Fruit fly (Drosophila melanogaster) whole organism, embryonic: Measurements from ENCODE around the gene unc-119.

Experiments used
- B-H2 ChIP-seq: fragments of 200-800 bp; sonication (Bioruptor generic); optimal IDR thresholded peaks from 2 replicates; lab custom pipeline; 2018; ENCODE audit warnings: missing biosample characterization, mild to moderate bottlenecking, missing genetic modification characterization
- CG11085 ChIP-seq: fragments of 200-800 bp; sonication (Bioruptor generic); IDR thresholded peaks from 2 replicates; pipeline ENCODE4 v1.3.6; 2022; ENCODE audit warnings: missing biosample characterization, missing genetic modification characterization
- CG1233 ChIP-seq: fragments of 200-800 bp; sonication (Bioruptor generic); optimal IDR thresholded peaks from 4 replicates; lab custom pipeline; 2018; ENCODE audit warnings: missing biosample characterization, mild to moderate bottlenecking, missing genetic modification characterization
- CG13123 ChIP-seq: fragments of 200-800 bp; sonication (Bioruptor generic); optimal IDR thresholded peaks from 2 replicates; lab custom pipeline; 2016; ENCODE audit warnings: missing biosample characterization, missing genetic modification characterization
- CG14014 ChIP-seq: fragments of 200-800 bp; sonication (Bioruptor generic); IDR thresholded peaks from 2 replicates; pipeline ENCODE4 v1.3.6; 2022; ENCODE audit warnings: missing biosample characterization, missing genetic modification characterization
- CG1529 ChIP-seq: fragments of 200-800 bp; sonication (Bioruptor generic); optimal IDR thresholded peaks from 3 replicates; lab custom pipeline; 2018; ENCODE audit warnings: missing biosample characterization, missing genetic modification characterization
- CG15479 ChIP-seq: fragments of 200-800 bp; sonication (Bioruptor generic); optimal IDR thresholded peaks from 3 replicates; lab custom pipeline; 2019; ENCODE audit warnings: missing biosample characterization, mild to moderate bottlenecking, missing genetic modification characterization, moderate library complexity
- CG17361 ChIP-seq: fragments of 200-800 bp; sonication (Bioruptor generic); IDR thresholded peaks from 3 replicates; pipeline ENCODE4 v1.3.6; 2022; ENCODE audit warnings: missing biosample characterization, missing genetic modification characterization
- CG18619 ChIP-seq: fragments of 200-800 bp; sonication (Bioruptor generic); optimal IDR thresholded peaks from 3 replicates; lab custom pipeline; 2017; ENCODE audit warnings: missing biosample characterization, mild to moderate bottlenecking, missing genetic modification characterization
- CG2116 ChIP-seq: fragments of 200-800 bp; sonication (Bioruptor generic); optimal IDR thresholded peaks from 3 replicates; lab custom pipeline; 2018; ENCODE audit warnings: missing biosample characterization, mild to moderate bottlenecking, missing genetic modification characterization
- CG30020 ChIP-seq: fragments of 200-800 bp; optimal IDR thresholded peaks from 2 replicates; lab custom pipeline; 2019; ENCODE audit warnings: missing biosample characterization, mild to moderate bottlenecking, missing genetic modification characterization, moderate library complexity
- CG32532 ChIP-seq: fragments of 200-800 bp; sonication (Bioruptor generic); IDR thresholded peaks from 2 replicates; pipeline ENCODE4 v1.3.6; 2022; ENCODE audit warnings: missing biosample characterization, missing genetic modification characterization
- CG32767 ChIP-seq: fragments of 200-800 bp; sonication (Bioruptor generic); IDR thresholded peaks from 2 replicates; pipeline ENCODE4 v1.3.6; 2022; ENCODE audit warnings: missing biosample characterization, missing genetic modification characterization
- CG4707 ChIP-seq: fragments of 200-800 bp; sonication (Bioruptor generic); optimal IDR thresholded peaks from 2 replicates; lab custom pipeline; 2018; ENCODE audit warnings: missing biosample characterization, mild to moderate bottlenecking, missing genetic modification characterization, moderate library complexity
- CG6272 ChIP-seq: fragments of 200-800 bp; sonication (Bioruptor generic); IDR thresholded peaks from 2 replicates; pipeline ENCODE4 v1.3.6; 2022; ENCODE audit warnings: missing biosample characterization, missing genetic modification characterization
- CG7556 ChIP-seq: fragments of 200-800 bp; sonication (Bioruptor generic); optimal IDR thresholded peaks from 2 replicates; lab custom pipeline; 2017; ENCODE audit warnings: missing biosample characterization, mild to moderate bottlenecking, missing genetic modification characterization
- CG7786 ChIP-seq: fragments of 200-800 bp; sonication (Bioruptor generic); optimal IDR thresholded peaks from 2 replicates; lab custom pipeline; 2016; ENCODE audit warnings: missing biosample characterization, missing genetic modification characterization
- CG8281 ChIP-seq: fragments of 200-800 bp; sonication (Bioruptor generic); optimal IDR thresholded peaks from 2 replicates; lab custom pipeline; 2018; ENCODE audit warnings: missing biosample characterization, mild to moderate bottlenecking, missing genetic modification characterization, moderate library complexity
- CG8290 ChIP-seq, 3 experiments: fragments of 200-800 bp; sonication (Bioruptor generic); optimal IDR thresholded peaks; 2 replicates each; lab custom pipeline; 2016 to 2019; ENCODE audit warnings: missing biosample characterization in 3 of 3, missing genetic modification characterization in 3 of 3, mild to moderate bottlenecking in 2 of 3, moderate library complexity in 1 of 3
- CG8388 ChIP-seq: fragments of 200-800 bp; sonication (Bioruptor generic); optimal IDR thresholded peaks from 2 replicates; lab custom pipeline; 2019; ENCODE audit warnings: missing biosample characterization, mild to moderate bottlenecking, missing genetic modification characterization, moderate library complexity
- CG8924 ChIP-seq: fragments of 200-800 bp; optimal IDR thresholded peaks from 3 replicates; lab custom pipeline; 2019; ENCODE audit warnings: missing biosample characterization, mild to moderate bottlenecking, missing genetic modification characterization, moderate library complexity
- CG9215 ChIP-seq: fragments of 200-800 bp; sonication (Bioruptor generic); IDR thresholded peaks from 2 replicates; pipeline ENCODE4 v1.3.6; 2022; ENCODE audit warnings: missing biosample characterization, missing genetic modification characterization
- CG9817 ChIP-seq: fragments of 200-800 bp; sonication (Bioruptor generic); optimal IDR thresholded peaks from 2 replicates; lab custom pipeline; 2018; ENCODE audit warnings: missing biosample characterization, mild to moderate bottlenecking, missing genetic modification characterization, moderate library complexity
- Ets97D ChIP-seq: fragments of 200-800 bp; sonication (Bioruptor generic); optimal IDR thresholded peaks from 3 replicates; lab custom pipeline; 2016; ENCODE audit warnings: missing biosample characterization, missing genetic modification characterization
- Lhr ChIP-seq: fragments of 200-800 bp; sonication (Bioruptor generic); optimal IDR thresholded peaks from 3 replicates; lab custom pipeline; 2017; ENCODE audit warnings: mild to moderate bottlenecking, missing biosample characterization, missing genetic modification reagents, missing genetic modification characterization
- MTF-1 ChIP-seq: fragments of 200-800 bp; sonication (Bioruptor generic); optimal IDR thresholded peaks from 2 replicates; lab custom pipeline; 2018; ENCODE audit warnings: missing biosample characterization, mild to moderate bottlenecking, missing genetic modification characterization, borderline replicate concordance
- Med ChIP-seq: fragments of 200-800 bp; sonication (Bioruptor generic); peaks from one replicate; lab custom pipeline; 2016; ENCODE audit warnings: missing biosample characterization, missing genetic modification characterization, mild to moderate bottlenecking, inconsistent platforms, moderate library complexity
- Mrtf ChIP-seq: fragments of 200-800 bp; sonication (Bioruptor generic); IDR thresholded peaks from 3 replicates; pipeline ENCODE4 v1.3.6; 2022; ENCODE audit warnings: missing biosample characterization, missing genetic modification characterization
- Six4 ChIP-seq: fragments of 200-800 bp; sonication (Bioruptor generic); optimal IDR thresholded peaks from 2 replicates; lab custom pipeline; 2016; ENCODE audit warnings: missing biosample characterization, missing genetic modification characterization
- Sry-δ ChIP-seq: fragments of 200-800 bp; sonication (Bioruptor generic); optimal IDR thresholded peaks from 2 replicates; lab custom pipeline; 2016; ENCODE audit warnings: missing biosample characterization, missing genetic modification characterization
- TFAM ChIP-seq: fragments of 200-800 bp; sonication (Bioruptor generic); optimal IDR thresholded peaks from 2 replicates; lab custom pipeline; 2017; ENCODE audit warnings: missing biosample characterization, missing genetic modification characterization, inconsistent platforms
- YL-1 ChIP-seq: fragments of 200-800 bp; sonication (Bioruptor generic); optimal IDR thresholded peaks from 3 replicates; lab custom pipeline; 2017; ENCODE audit warnings: missing biosample characterization, mild to moderate bottlenecking, missing genetic modification characterization
- az2 ChIP-seq: fragments of 200-800 bp; sonication (Bioruptor generic); optimal IDR thresholded peaks from 3 replicates; lab custom pipeline; 2016; ENCODE audit warnings: missing biosample characterization, missing genetic modification characterization
- chn ChIP-seq: fragments of 200-800 bp; sonication (Bioruptor generic); optimal IDR thresholded peaks from 2 replicates; lab custom pipeline; 2016; ENCODE audit warnings: missing biosample characterization, missing genetic modification characterization
- dmrt99B ChIP-seq: fragments of 200-800 bp; sonication (Bioruptor generic); optimal IDR thresholded peaks from 2 replicates; lab custom pipeline; 2018; ENCODE audit warnings: missing biosample characterization, mild to moderate bottlenecking, missing genetic modification characterization, moderate library complexity
- dpn ChIP-seq, 2 experiments: fragments of 200-800 bp; sonication (Bioruptor generic); optimal IDR thresholded peaks; 3 replicates each; lab custom pipeline; 2016; ENCODE audit warnings: missing biosample characterization in 2 of 2, missing genetic modification characterization in 2 of 2
- fu2 ChIP-seq: fragments of 200-800 bp; sonication (Bioruptor generic); optimal IDR thresholded peaks from 2 replicates; lab custom pipeline; 2016; ENCODE audit warnings: missing biosample characterization, missing genetic modification characterization
- grau ChIP-seq: fragments of 200-800 bp; optimal IDR thresholded peaks from 3 replicates; lab custom pipeline; 2019; ENCODE audit warnings: missing biosample characterization, mild to moderate bottlenecking, missing genetic modification characterization, moderate library complexity
- hkb ChIP-seq, 2 experiments: fragments of 200-800 bp in 1 of 2; fragments of >200 bp in 1 of 2; sonication (Bioruptor generic) in 1 of 2; IDR thresholded peaks in 1 of 2; optimal IDR thresholded peaks in 1 of 2; 2 replicates each; pipeline versions ENCODE4 v1.3.6 to Lab custom; 2017 to 2022; ENCODE audit warnings: missing biosample characterization in 1 of 2, missing genetic modification characterization in 1 of 2
- jigr1 ChIP-seq: fragments of 200-800 bp; sonication (Bioruptor generic); IDR thresholded peaks from 3 replicates; pipeline ENCODE4 v1.3.6; 2022; ENCODE audit warnings: missing biosample characterization, missing genetic modification characterization
- jing ChIP-seq: fragments of 200-800 bp; sonication (Bioruptor generic); optimal IDR thresholded peaks from 2 replicates; lab custom pipeline; 2018; ENCODE audit warnings: missing biosample characterization, mild to moderate bottlenecking, missing genetic modification characterization
- mam ChIP-seq: fragments of 200-800 bp; sonication (Bioruptor generic); optimal IDR thresholded peaks from 3 replicates; lab custom pipeline; 2016; ENCODE audit warnings: missing biosample characterization, missing genetic modification characterization
- odd ChIP-seq: fragments of 200-800 bp; sonication (Bioruptor generic); optimal IDR thresholded peaks from 2 replicates; lab custom pipeline; 2017; ENCODE audit warnings: missing biosample characterization, mild to moderate bottlenecking, missing genetic modification characterization
- onecut ChIP-seq: fragments of 200-800 bp; sonication (Bioruptor generic); IDR thresholded peaks from 2 replicates; pipeline ENCODE4 v1.3.6; 2022; ENCODE audit warnings: missing biosample characterization, missing genetic modification characterization
- tap ChIP-seq: fragments of 200-800 bp; optimal IDR thresholded peaks from 3 replicates; lab custom pipeline; 2019; ENCODE audit warnings: missing biosample characterization, mild to moderate bottlenecking, missing genetic modification characterization, moderate library complexity
- tx ChIP-seq: fragments of 200-800 bp; sonication (Bioruptor generic); optimal IDR thresholded peaks from 2 replicates; lab custom pipeline; 2016; ENCODE audit warnings: missing biosample characterization, missing genetic modification characterization
- vnd ChIP-seq: fragments of 200-800 bp; sonication (Bioruptor generic); IDR thresholded peaks from 3 replicates; pipeline ENCODE4 v1.3.6; 2022; ENCODE audit warnings: missing biosample characterization, missing genetic modification characterization; ENCODE audit not compliant: partially characterized antibody
- z ChIP-seq: fragments of 200-800 bp; sonication (Bioruptor generic); IDR thresholded peaks from 3 replicates; pipeline ENCODE4 v1.3.6; 2022; ENCODE audit warnings: missing biosample characterization, missing genetic modification characterization

The unc-119 gene

DNA sequence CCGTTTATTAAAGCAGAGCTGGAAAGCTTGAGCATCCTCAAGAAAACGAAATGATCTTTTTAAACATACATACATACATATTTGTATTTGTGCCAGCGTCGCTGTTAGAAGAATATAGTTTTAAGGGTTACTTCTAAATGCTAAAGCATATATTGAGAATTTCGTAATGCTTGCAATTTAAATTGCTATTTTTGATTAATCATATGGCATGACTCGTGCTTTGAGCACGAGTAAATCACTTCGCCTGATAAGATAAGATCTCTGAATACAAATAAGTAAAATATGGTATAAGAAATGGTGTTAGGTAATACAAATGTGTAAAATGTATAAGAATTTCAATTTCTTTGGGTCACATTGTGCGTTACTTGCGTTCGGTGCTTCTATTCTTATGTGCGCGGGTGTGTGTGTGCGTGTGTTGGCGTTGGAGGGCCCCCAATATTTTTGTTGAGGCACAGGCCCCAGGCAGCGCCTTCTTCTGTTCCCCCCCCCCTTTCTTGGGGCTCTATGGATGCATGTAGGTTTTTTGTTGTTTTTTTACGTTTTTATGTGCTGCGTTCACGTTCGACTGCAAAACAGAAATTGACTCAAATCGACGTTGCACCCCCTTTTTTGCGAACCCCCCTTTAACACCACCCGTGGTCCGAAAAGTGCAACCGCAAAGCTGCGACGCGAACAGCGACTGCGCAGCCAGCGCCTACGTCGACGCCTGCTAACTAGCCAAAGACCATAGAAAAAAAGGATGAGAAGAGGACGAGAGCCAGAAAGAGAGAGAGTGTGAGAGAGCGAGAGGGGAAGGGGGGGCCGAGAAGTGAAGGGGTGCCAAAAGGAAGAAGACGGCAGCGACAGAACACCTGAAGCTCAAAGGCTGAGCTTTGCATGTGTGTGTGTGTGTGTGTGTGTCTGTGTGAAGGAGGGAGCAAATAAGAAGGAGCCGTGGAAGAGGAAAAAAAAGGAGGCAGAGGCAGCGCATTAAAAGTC is 10.5 kb upstream of the unc-119 start (continued):
- peak; percentile 22 for TF ChIP-seq Lhr (GFP tag; lab: Kevin White, UChicago)
- peak; percentile 72 for TF ChIP-seq CG1529 (GFP tag; lab: Kevin White, UChicago)
- peak; percentile 94 for TF ChIP-seq CG17361 (GFP tag; lab: Robert Waterston, UW)
- TF ChIP-seq CG8924 (tag; lab: Kevin White, UChicago) = peak; percentile 69
- no peak for TF ChIP-seq hkb (optimal IDR thresholded peaks at IDR 0.05; lab: Kevin White, UChicago)
- TF ChIP-seq hkb (GFP tag; IDR thresholded peaks at IDR 0.05; lab: Robert Waterston, UW) = no peak
- TF ChIP-seq CG32532 (GFP tag; lab: Robert Waterston, UW) = 0 out of 2 replicates have a peak, but pooled peaks have one; percentile 5
- TF ChIP-seq tap (tag; lab: Kevin White, UChicago) = peak; percentile 23
- TF ChIP-seq Med (GFP tag; lab: Kevin White, UChicago) = peak; percentile 77
- no peak for TF ChIP-seq B-H2 (GFP tag; lab: Kevin White, UChicago)
- no peak for TF ChIP-seq fu2 (GFP tag; lab: Kevin White, UChicago)
- peak; percentile 44 for TF ChIP-seq CG30020
- peak; percentile 62 for TF ChIP-seq CG1233 (GFP tag; lab: Kevin White, UChicago)
- TF ChIP-seq CG9817 (tag; lab: Kevin White, UChicago) = peak; percentile 22
- no peak for TF ChIP-seq CG4707 (GFP tag; lab: Kevin White, UChicago)
- TF ChIP-seq onecut (GFP tag; lab: Robert Waterston, UW) = no peak
- peak; percentile 16 for TF ChIP-seq CG2116 (GFP tag; lab: Kevin White, UChicago)
- TF ChIP-seq CG6272 (GFP tag; lab: Robert Waterston, UW) = no peak
- TF ChIP-seq odd (GFP tag; lab: Kevin White, UChicago) = peak; percentile 64
- TF ChIP-seq jigr1 = no peak
- TF ChIP-seq Sry-δ = peak; percentile 24
- peak; percentile 45 for TF ChIP-seq Six4 (GFP tag; lab: Kevin White, UChicago)
- TF ChIP-seq CG7786 (GFP tag; lab: Kevin White, UChicago) = no peak
- no peak; the same call in 2 of the 3 replicates for TF ChIP-seq Mrtf (GFP tag; lab: Robert Waterston, UW)
- no peak for TF ChIP-seq tx (GFP tag; lab: Kevin White, UChicago)
- no peak for TF ChIP-seq CG13123 (GFP tag; lab: Kevin White, UChicago)
- peak; percentile 43 for TF ChIP-seq jing (GFP tag; lab: Kevin White, UChicago)
- TF ChIP-seq CG9215 (GFP tag; lab: Robert Waterston, UW) = no peak
- peak; percentile 56 for TF ChIP-seq CG8388
- TF ChIP-seq CG8290 (GFP tag; optimal IDR thresholded peaks at IDR 0.05; lab: Kevin White, UChicago) = peak; percentile 23
- TF ChIP-seq CG8290 (tag; optimal IDR thresholded peaks at IDR 0.05; lab: Kevin White, UChicago) = peak in 1 of 2 experiments; percentile 53
- TF ChIP-seq TFAM (GFP tag; lab: Kevin White, UChicago) = no peak
- TF ChIP-seq z (GFP tag; lab: Robert Waterston, UW) = no peak
- TF ChIP-seq YL-1 (GFP tag; lab: Kevin White, UChicago) = no peak
- peak; percentile 46 for TF ChIP-seq CG8281
- no peak for TF ChIP-seq MTF-1
- peak; percentile 7 for TF ChIP-seq chn
- no peak for TF ChIP-seq vnd (GFP tag; lab: Robert Waterston, UW)
- TF ChIP-seq CG11085 (GFP tag; lab: Robert Waterston, UW) = peak; percentile 39; the same call in 1 of the 2 replicates
- TF ChIP-seq Ets97D (GFP tag; lab: Kevin White, UChicago) = no peak
- peak; percentile 5 to 11 for TF ChIP-seq dpn (GFP tag; optimal IDR thresholded peaks at IDR 0.05; lab: Kevin White, UChicago)
- TF ChIP-seq CG15479 (GFP tag; lab: Kevin White, UChicago) = no peak
- peak; percentile 76 for TF ChIP-seq dmrt99B (tag; lab: Kevin White, UChicago)
- TF ChIP-seq CG7556 = peak; percentile 87
- peak; percentile 64 for TF ChIP-seq CG18619 (GFP tag; lab: Kevin White, UChicago)
- TF ChIP-seq grau = peak; percentile 62
- no peak for TF ChIP-seq mam (GFP tag; lab: Kevin White, UChicago)
- no peak for TF ChIP-seq CG32767 (GFP tag; lab: Robert Waterston, UW)
- no peak for TF ChIP-seq CG14014 (GFP tag; lab: Robert Waterston, UW)
- peak; percentile 63 for TF ChIP-seq az2 (GFP tag; lab: Kevin White, UChicago)
